Worm (Caenorhabditis elegans) whole organism, L4 larva: ENCODE data around the gene F36F12.7.

Source experiments
- Y48G9A.11 ChIP-seq: fragments of 200-800 bp; sonication (Bioruptor generic); IDR thresholded peaks from 2 replicates; pipeline ENCODE4 v1.3.6; 2022; ENCODE audit warnings: missing genetic modification reagents, missing genetic modification characterization, missing compliant biosample characterization
- egl-27 ChIP-seq: sonication (generic microtip); optimal IDR thresholded peaks from 3 replicates; lab custom pipeline; 2017; ENCODE audit warnings: missing biosample characterization, missing genetic modification reagents, missing genetic modification characterization
- hif-1 ChIP-seq, 2 experiments: sonication (generic microtip); optimal IDR thresholded peaks; 2 replicates each; lab custom pipeline; 2016 to 2017; ENCODE audit warnings: missing compliant biosample characterization in 2 of 2, missing genetic modification characterization in 2 of 2, missing genetic modification reagents in 2 of 2, missing genotype in 2 of 2, mild to moderate bottlenecking in 1 of 2
- lin-13 ChIP-seq: fragments of 150-350 bp; optimal IDR thresholded peaks from 2 replicates; lab custom pipeline; 2014; ENCODE audit warnings: missing biosample characterization, missing genetic modification reagents, missing genetic modification characterization
- lin-39 ChIP-seq: fragments of 150-350 bp; optimal IDR thresholded peaks from 2 replicates; lab custom pipeline; 2014; ENCODE audit warnings: missing biosample characterization, missing genetic modification reagents, missing genetic modification characterization
- mdt-29 ChIP-seq: fragments of 200-800 bp; sonication (Bioruptor generic); IDR thresholded peaks from 2 replicates; pipeline ENCODE4 v1.3.6; 2022; ENCODE audit warnings: missing genetic modification reagents, missing genetic modification characterization, missing compliant biosample characterization
- mep-1 ChIP-seq: fragments of 150-350 bp; sonication (generic microtip); optimal IDR thresholded peaks from 3 replicates; lab custom pipeline; 2014; ENCODE audit warnings: missing biosample characterization, missing genetic modification characterization
- nhr-111 ChIP-seq: fragments of 200-800 bp; sonication (Bioruptor generic); optimal IDR thresholded peaks from 2 replicates; lab custom pipeline; 2018; ENCODE audit warnings: mild to moderate bottlenecking, missing genetic modification characterization, missing compliant biosample characterization
- nhr-76 ChIP-seq: fragments of 150-350 bp; optimal IDR thresholded peaks from 2 replicates; lab custom pipeline; 2014; ENCODE audit warnings: missing biosample characterization, missing genetic modification characterization
- unc-130 ChIP-seq: sonication (generic microtip); optimal IDR thresholded peaks from 2 replicates; lab custom pipeline; 2016; ENCODE audit warnings: missing genetic modification reagents, missing genetic modification characterization, missing compliant biosample characterization
- unc-62 ChIP-seq, 3 experiments: fragments of 150-350 bp in 1 of 3; sonication (generic microtip); optimal IDR thresholded peaks in 2 of 3; peaks in 1 of 3; 1 replicate in 1 of 3; 2 replicates in 2 of 3; lab custom pipeline; 2014 to 2017; ENCODE audit warnings: missing biosample characterization in 3 of 3, missing genetic modification characterization in 3 of 3, missing genetic modification reagents in 3 of 3, missing genotype in 1 of 3
- zag-1 ChIP-seq: fragments of 150-350 bp; optimal IDR thresholded peaks from 2 replicates; lab custom pipeline; 2014; ENCODE audit warnings: missing biosample characterization, missing genetic modification characterization
- zfp-2 ChIP-seq: sonication (generic microtip); optimal IDR thresholded peaks from 2 replicates; lab custom pipeline; 2016; ENCODE audit warnings: mild to moderate bottlenecking, missing genetic modification characterization, missing compliant biosample characterization

- 0 out of 2 replicates have a peak, but pooled peaks have one; percentile 39 for TF ChIP-seq Y48G9A.11 (GFP tag; lab: Robert Waterston, UW)
- no peak for TF ChIP-seq nhr-111 (GFP tag; lab: Kevin White, UChicago)
- no peak for TF ChIP-seq zfp-2 (tag; lab: Kevin White, UChicago)
- TF ChIP-seq unc-130: no peak
- no peak for TF ChIP-seq hif-1 (tag; optimal IDR thresholded peaks at IDR 0.05; lab: Kevin White, UChicago)
- no peak for TF ChIP-seq egl-27 (tag; lab: Kevin White, UChicago)
- TF ChIP-seq unc-62 (GFP tag; optimal IDR thresholded peaks at IDR 0.05 in 1 of 2; lab: Kevin White, UChicago): peak in 1 of 2 experiments; percentile 14
- TF ChIP-seq unc-62 (tag; optimal IDR thresholded peaks at IDR 0.05; lab: Kevin White, UChicago): no peak
- no peak for TF ChIP-seq lin-39 (tag; lab: Kevin White, UChicago)
- no peak for TF ChIP-seq nhr-76 (tag; lab: Kevin White, UChicago)
- TF ChIP-seq zag-1: no peak
- TF ChIP-seq lin-13: no peak
- peak; percentile 7 for TF ChIP-seq mep-1 (tag; lab: Kevin White, UChicago)
- no peak for TF ChIP-seq mdt-29 (GFP tag; lab: Robert Waterston, UW)
Measured at ce11 chrV:2134340-2134739, 35.2 kb downstream of the F36F12.7 start.
